Worm (Caenorhabditis elegans): ENCODE measurements around the gene tba-7.

tba-7 gene

ce11 chrIII:11344125-11344524 is 27.5 kb downstream of the tba-7 start:
- TF ChIP-seq flt-1 (GFP tag; IDR thresholded peaks at IDR 0.05) (no peak), ztf-23 (GFP tag; IDR thresholded peaks at IDR 0.05) (no peak), klf-2 (GFP tag; conservative IDR thresholded peaks at IDR 0.05) (no peak), tab-1 (GFP tag; IDR thresholded peaks at IDR 0.05) (no peak), med-1 (GFP tag; optimal IDR thresholded peaks at IDR 0.05; ENCODE audit: insufficient read depth) (no peak), ref-1 (GFP tag; conservative IDR thresholded peaks at IDR 0.05) (no peak), T22C8.4 (GFP tag; IDR thresholded peaks at IDR 0.05) (no peak), ztf-29 (GFP tag; IDR thresholded peaks at IDR 0.05) (no peak), cog-1 (tag; optimal IDR thresholded peaks at IDR 0.05) (no peak)

- no peak for TF ChIP-seq med-1 (GFP tag; optimal IDR thresholded peaks at IDR 0.05; ENCODE audit: insufficient read depth)
- TF ChIP-seq T22C8.4 (GFP tag; IDR thresholded peaks at IDR 0.05): no peak
- TF ChIP-seq klf-2 (GFP tag; conservative IDR thresholded peaks at IDR 0.05): no peak
- no peak for TF ChIP-seq cog-1 (tag; optimal IDR thresholded peaks at IDR 0.05)
- TF ChIP-seq flt-1 (GFP tag; IDR thresholded peaks at IDR 0.05): no peak
- no peak for TF ChIP-seq ref-1 (GFP tag; conservative IDR thresholded peaks at IDR 0.05)
- TF ChIP-seq tab-1 (GFP tag; IDR thresholded peaks at IDR 0.05): no peak
- TF ChIP-seq ztf-29 (GFP tag; IDR thresholded peaks at IDR 0.05): no peak
- TF ChIP-seq ztf-23 (GFP tag; IDR thresholded peaks at IDR 0.05): no peak
Measured at ce11 chrIII:11343041-11343440, 28.5 kb downstream of the tba-7 start, which contains the start of the genes T28D6.6 and pen-2. Gene T28D6.6 (minus strand): TSS chrIII:11343108. Gene pen-2 (plus strand): TSS chrIII:11343322.

- no peak for TF ChIP-seq med-1 (GFP tag; optimal IDR thresholded peaks at IDR 0.05; ENCODE audit: insufficient read depth)
- TF ChIP-seq ztf-23 (GFP tag; IDR thresholded peaks at IDR 0.05): no peak
- TF ChIP-seq ztf-29 (GFP tag; IDR thresholded peaks at IDR 0.05): no peak
- TF ChIP-seq ref-1 (GFP tag; conservative IDR thresholded peaks at IDR 0.05): no peak
- no peak for TF ChIP-seq tab-1 (GFP tag; IDR thresholded peaks at IDR 0.05)
- no peak for TF ChIP-seq klf-2 (GFP tag; conservative IDR thresholded peaks at IDR 0.05)
- TF ChIP-seq cog-1 (tag; optimal IDR thresholded peaks at IDR 0.05): no peak
- TF ChIP-seq T22C8.4 (GFP tag; IDR thresholded peaks at IDR 0.05): no peak
Measured at ce11 chrIII:11341466-11341865, 30.1 kb downstream of the tba-7 start.

- TF ChIP-seq T22C8.4 (GFP tag; IDR thresholded peaks at IDR 0.05): no peak
- no peak for TF ChIP-seq ref-1 (GFP tag; conservative IDR thresholded peaks at IDR 0.05)
- no peak for TF ChIP-seq ztf-29 (GFP tag; IDR thresholded peaks at IDR 0.05)
- no peak for TF ChIP-seq flt-1 (GFP tag; IDR thresholded peaks at IDR 0.05)
Measured at ce11 chrIII:11337627-11338026, 34.0 kb downstream of the tba-7 start.

ce11 chrIII:11336072-11336471 is 35.5 kb downstream of the tba-7 start:
- no peak for TF ChIP-seq klf-2 (GFP tag; conservative IDR thresholded peaks at IDR 0.05)
- no peak for TF ChIP-seq flt-1 (GFP tag; IDR thresholded peaks at IDR 0.05)
- no peak for TF ChIP-seq ref-1 (GFP tag; conservative IDR thresholded peaks at IDR 0.05)
- TF ChIP-seq cog-1 (tag; optimal IDR thresholded peaks at IDR 0.05): no peak
- no peak for TF ChIP-seq T22C8.4 (GFP tag; IDR thresholded peaks at IDR 0.05)
- TF ChIP-seq med-1 (GFP tag; optimal IDR thresholded peaks at IDR 0.05; ENCODE audit: insufficient read depth): no peak
- TF ChIP-seq tab-1 (GFP tag; IDR thresholded peaks at IDR 0.05): no peak
- no peak for TF ChIP-seq ztf-23 (GFP tag; IDR thresholded peaks at IDR 0.05)
- no peak for TF ChIP-seq ztf-29 (GFP tag; IDR thresholded peaks at IDR 0.05)

- 0 out of 2 replicates have a peak, but pooled peaks have one; percentile 11 for TF ChIP-seq flt-1 (GFP tag; IDR thresholded peaks at IDR 0.05)
- no peak for TF ChIP-seq klf-2 (GFP tag; conservative IDR thresholded peaks at IDR 0.05)
Measured at ce11 chrIII:11334346-11334745, 37.2 kb downstream of the tba-7 start.

- TF ChIP-seq T22C8.4 (GFP tag; IDR thresholded peaks at IDR 0.05) (no peak), cog-1 (tag; optimal IDR thresholded peaks at IDR 0.05) (no peak), med-1 (GFP tag; optimal IDR thresholded peaks at IDR 0.05; ENCODE audit: insufficient read depth) (no peak), ref-1 (GFP tag; conservative IDR thresholded peaks at IDR 0.05) (no peak), ztf-23 (GFP tag; IDR thresholded peaks at IDR 0.05) (no peak), ztf-29 (GFP tag; IDR thresholded peaks at IDR 0.05) (no peak), klf-2 (GFP tag; conservative IDR thresholded peaks at IDR 0.05) (no peak), tab-1 (GFP tag; IDR thresholded peaks at IDR 0.05) (no peak), flt-1 (GFP tag; IDR thresholded peaks at IDR 0.05) (no peak)
Measured at ce11 chrIII:11333032-11333732, 38.4 kb downstream of the tba-7 start, which contains the start of gene T28D6.5. Gene T28D6.5 (plus strand): TSS chrIII:11333682.

- TF ChIP-seq tab-1 (GFP tag; IDR thresholded peaks at IDR 0.05): no peak
- TF ChIP-seq ztf-29 (GFP tag; IDR thresholded peaks at IDR 0.05): no peak
- no peak for TF ChIP-seq klf-2 (GFP tag; conservative IDR thresholded peaks at IDR 0.05)
- TF ChIP-seq ztf-23 (GFP tag; IDR thresholded peaks at IDR 0.05): no peak
- TF ChIP-seq T22C8.4 (GFP tag; IDR thresholded peaks at IDR 0.05): no peak
- no peak for TF ChIP-seq flt-1 (GFP tag; IDR thresholded peaks at IDR 0.05)
- no peak for TF ChIP-seq med-1 (GFP tag; optimal IDR thresholded peaks at IDR 0.05; ENCODE audit: insufficient read depth)
- no peak for TF ChIP-seq ref-1 (GFP tag; conservative IDR thresholded peaks at IDR 0.05)
- TF ChIP-seq cog-1 (tag; optimal IDR thresholded peaks at IDR 0.05): no peak
Measured at ce11 chrIII:11332306-11332705, 39.3 kb downstream of the tba-7 start.

ce11 chrIII:11324093-11324492 is 47.5 kb downstream of the tba-7 start:
- no peak for TF ChIP-seq klf-2 (GFP tag; conservative IDR thresholded peaks at IDR 0.05)
- no peak for TF ChIP-seq ztf-29 (GFP tag; IDR thresholded peaks at IDR 0.05)
- no peak for TF ChIP-seq ztf-23 (GFP tag; IDR thresholded peaks at IDR 0.05)
- TF ChIP-seq flt-1 (GFP tag; IDR thresholded peaks at IDR 0.05): no peak
- TF ChIP-seq med-1 (GFP tag; optimal IDR thresholded peaks at IDR 0.05; ENCODE audit: insufficient read depth): no peak
- no peak for TF ChIP-seq ref-1 (GFP tag; conservative IDR thresholded peaks at IDR 0.05)
- TF ChIP-seq T22C8.4 (GFP tag; IDR thresholded peaks at IDR 0.05): no peak
- TF ChIP-seq cog-1 (tag; optimal IDR thresholded peaks at IDR 0.05): no peak
- no peak for TF ChIP-seq tab-1 (GFP tag; IDR thresholded peaks at IDR 0.05)

Data from whole organism, midembryonic.